Fruit fly (Drosophila melanogaster) whole organism, embryonic: ENCODE measurements around the gene sno.

ENCODE experiments used
- BtbVII ChIP-seq: fragments of 200-800 bp; sonication (Bioruptor generic); optimal IDR thresholded peaks from 3 replicates; lab custom pipeline; 2017; ENCODE audit warnings: missing biosample characterization, mild to moderate bottlenecking, missing genetic modification characterization
- CG10366 ChIP-seq: fragments of 200-800 bp; sonication (Bioruptor generic); IDR thresholded peaks from 2 replicates; pipeline ENCODE4 v1.3.6; 2022; ENCODE audit warnings: missing biosample characterization, missing genetic modification characterization
- CG10431 ChIP-seq: fragments of 200-800 bp; sonication (Bioruptor generic); optimal IDR thresholded peaks from 3 replicates; lab custom pipeline; 2018; ENCODE audit warnings: missing biosample characterization, mild to moderate bottlenecking, missing genetic modification characterization
- CG10979 ChIP-seq: fragments of 200-800 bp; sonication (Bioruptor generic); optimal IDR thresholded peaks from 2 replicates; lab custom pipeline; 2018; ENCODE audit warnings: missing biosample characterization, mild to moderate bottlenecking, missing genetic modification characterization, moderate library complexity
- CG12219 ChIP-seq: fragments of 200-800 bp; sonication (Bioruptor generic); optimal IDR thresholded peaks from 3 replicates; lab custom pipeline; 2018; ENCODE audit warnings: missing biosample characterization, mild to moderate bottlenecking, missing genetic modification characterization
- CG12659 ChIP-seq: fragments of 200-800 bp; sonication (Bioruptor generic); optimal IDR thresholded peaks from 3 replicates; lab custom pipeline; 2017; ENCODE audit warnings: mild to moderate bottlenecking, missing biosample characterization, missing genetic modification reagents, missing genetic modification characterization
- CG14965 ChIP-seq: fragments of 200-800 bp; sonication (Bioruptor generic); optimal IDR thresholded peaks from 2 replicates; lab custom pipeline; 2016; ENCODE audit warnings: missing biosample characterization, missing genetic modification characterization, borderline replicate concordance
- CG18262 ChIP-seq: fragments of 200-800 bp; optimal IDR thresholded peaks from 3 replicates; lab custom pipeline; 2019; ENCODE audit warnings: missing biosample characterization, mild to moderate bottlenecking, missing genetic modification characterization, moderate library complexity
- CG2129 ChIP-seq: fragments of 200-800 bp; sonication (Bioruptor generic); IDR thresholded peaks from 2 replicates; pipeline ENCODE4 v1.3.6; 2022; ENCODE audit warnings: missing biosample characterization, missing genetic modification characterization; ENCODE audit not compliant: partially characterized antibody
- CG30403 ChIP-seq: fragments of 200-800 bp; sonication (Bioruptor generic); optimal IDR thresholded peaks from 3 replicates; lab custom pipeline; 2016; ENCODE audit warnings: missing biosample characterization, missing genetic modification characterization
- CG30431 ChIP-seq: fragments of 200-800 bp; sonication (Bioruptor generic); optimal IDR thresholded peaks from 2 replicates; lab custom pipeline; 2017; ENCODE audit warnings: missing biosample characterization, missing genetic modification characterization
- CG32772 ChIP-seq: fragments of 200-800 bp; sonication (Bioruptor generic); IDR thresholded peaks from 2 replicates; pipeline ENCODE4 v1.3.6; 2022; ENCODE audit warnings: missing biosample characterization, missing genetic modification characterization
- CG34224 ChIP-seq: fragments of 200-800 bp; sonication (Bioruptor generic); IDR thresholded peaks from 3 replicates; pipeline ENCODE4 v1.3.6; 2022; ENCODE audit warnings: missing biosample characterization, missing genetic modification characterization; ENCODE audit not compliant: partially characterized antibody
- CG4282 ChIP-seq: fragments of 200-800 bp; sonication (Bioruptor generic); optimal IDR thresholded peaks from 2 replicates; lab custom pipeline; 2016; ENCODE audit warnings: missing biosample characterization, missing genetic modification characterization
- CG4707 ChIP-seq: fragments of 200-800 bp; sonication (Bioruptor generic); optimal IDR thresholded peaks from 2 replicates; lab custom pipeline; 2018; ENCODE audit warnings: missing biosample characterization, mild to moderate bottlenecking, missing genetic modification characterization, moderate library complexity
- CG7271 ChIP-seq: fragments of 200-800 bp; sonication (Bioruptor generic); optimal IDR thresholded peaks from 2 replicates; lab custom pipeline; 2018; ENCODE audit warnings: missing biosample characterization, mild to moderate bottlenecking, missing genetic modification characterization, moderate library complexity
- CTCF ChIP-seq: fragments of 200-800 bp; sonication (Bioruptor generic); optimal IDR thresholded peaks from 2 replicates; lab custom pipeline; 2017; ENCODE audit warnings: missing biosample characterization, mild to moderate bottlenecking, missing genetic modification characterization, moderate library complexity
- Dad ChIP-seq: fragments of 200-800 bp; sonication (Bioruptor generic); optimal IDR thresholded peaks from 3 replicates; lab custom pipeline; 2016; ENCODE audit warnings: missing biosample characterization, missing genetic modification characterization
- E2f2 ChIP-seq: fragments of 200-800 bp; sonication (Bioruptor generic); IDR thresholded peaks from 2 replicates; pipeline ENCODE4 v1.3.6; 2022; ENCODE audit warnings: missing biosample characterization, missing genetic modification characterization
- Elba2 ChIP-seq: fragments of 200-800 bp; sonication (Bioruptor generic); optimal IDR thresholded peaks from 3 replicates; lab custom pipeline; 2016; ENCODE audit warnings: missing biosample characterization, missing genetic modification characterization
- Ets65A ChIP-seq: fragments of 200-800 bp; sonication (Bioruptor generic); peaks from one replicate; lab custom pipeline; 2016; ENCODE audit warnings: missing biosample characterization, missing genetic modification characterization
- Med ChIP-seq: fragments of 200-800 bp; sonication (Bioruptor generic); peaks from one replicate; lab custom pipeline; 2016; ENCODE audit warnings: missing biosample characterization, missing genetic modification characterization, mild to moderate bottlenecking, inconsistent platforms, moderate library complexity
- Myb ChIP-seq: fragments of 200-800 bp; sonication (Bioruptor generic); optimal IDR thresholded peaks from 2 replicates; lab custom pipeline; 2016; ENCODE audit warnings: missing biosample characterization, missing genetic modification characterization
- Sox100B ChIP-seq: fragments of 200-800 bp; sonication (Bioruptor generic); optimal IDR thresholded peaks from 3 replicates; lab custom pipeline; 2018; ENCODE audit warnings: missing biosample characterization, mild to moderate bottlenecking, missing genetic modification characterization
- abd-A ChIP-seq: fragments of 200-800 bp; sonication (Bioruptor generic); optimal IDR thresholded peaks from 3 replicates; lab custom pipeline; 2019; ENCODE audit warnings: missing biosample characterization, mild to moderate bottlenecking, missing genetic modification characterization, moderate library complexity
- ac ChIP-seq: fragments of 200-800 bp; sonication (Bioruptor generic); optimal IDR thresholded peaks from 3 replicates; lab custom pipeline; 2017; ENCODE audit warnings: missing biosample characterization, mild to moderate bottlenecking, missing genetic modification characterization
- amos ChIP-seq: fragments of 200-800 bp; sonication (Bioruptor generic); IDR thresholded peaks from 2 replicates; pipeline ENCODE4 v1.3.6; 2022; ENCODE audit warnings: missing biosample characterization, missing genetic modification characterization; ENCODE audit not compliant: partially characterized antibody
- bab2 ChIP-seq: fragments of 200-800 bp; sonication (Bioruptor generic); optimal IDR thresholded peaks from 2 replicates; lab custom pipeline; 2016; ENCODE audit warnings: missing biosample characterization, missing genetic modification characterization
- btn ChIP-seq: fragments of 200-800 bp; sonication (Bioruptor generic); optimal IDR thresholded peaks from 2 replicates; lab custom pipeline; 2016; ENCODE audit warnings: missing biosample characterization, missing genetic modification characterization
- dmrt11E ChIP-seq: fragments of 200-800 bp; sonication (Bioruptor generic); optimal IDR thresholded peaks from 3 replicates; lab custom pipeline; 2018; ENCODE audit warnings: missing biosample characterization, mild to moderate bottlenecking, missing genetic modification characterization, moderate library complexity
- jigr1 ChIP-seq: fragments of 200-800 bp; sonication (Bioruptor generic); IDR thresholded peaks from 3 replicates; pipeline ENCODE4 v1.3.6; 2022; ENCODE audit warnings: missing biosample characterization, missing genetic modification characterization
- luna ChIP-seq: fragments of 200-800 bp; sonication (Bioruptor generic); optimal IDR thresholded peaks from 2 replicates; lab custom pipeline; 2016; ENCODE audit warnings: missing biosample characterization, missing genetic modification characterization
- onecut ChIP-seq: fragments of 200-800 bp; sonication (Bioruptor generic); IDR thresholded peaks from 2 replicates; pipeline ENCODE4 v1.3.6; 2022; ENCODE audit warnings: missing biosample characterization, missing genetic modification characterization
- prd ChIP-seq, 3 experiments: fragments of >200 bp in 2 of 3; fragments of 200-800 bp in 1 of 3; sonication (Bioruptor generic) in 1 of 3; optimal IDR thresholded peaks in 2 of 3; IDR thresholded peaks in 1 of 3; 2 replicates in 2 of 3; 3 replicates in 1 of 3; pipeline versions ENCODE4 v1.3.6 to Lab custom; 2017 to 2022; ENCODE audit warnings: missing biosample characterization in 1 of 3, missing genetic modification characterization in 1 of 3
- sd ChIP-seq: fragments of 200-800 bp; sonication (Bioruptor generic); optimal IDR thresholded peaks from 3 replicates; lab custom pipeline; 2018; ENCODE audit warnings: missing biosample characterization, mild to moderate bottlenecking, missing genetic modification characterization, moderate library complexity
- usp ChIP-seq: fragments of >200 bp; optimal IDR thresholded peaks from 2 replicates; lab custom pipeline; 2017; ENCODE audit warnings: missing biosample characterization, missing genetic modification characterization
- vfl ChIP-seq: fragments of 200-800 bp; sonication (Bioruptor generic); optimal IDR thresholded peaks from 2 replicates; lab custom pipeline; 2016; ENCODE audit warnings: missing biosample characterization, missing genetic modification characterization

sno gene

dm6 chrX:13208075-13208474 is 3.4 kb downstream of the sno start (continued):
- TF ChIP-seq CG12659 (GFP tag; lab: Kevin White, UChicago), result peak; percentile 21
- TF ChIP-seq Ets65A (GFP tag; lab: Kevin White, UChicago), result no peak
- TF ChIP-seq CG10366 (GFP tag; lab: Robert Waterston, UW), result no peak
- peak; percentile 10 for TF ChIP-seq dmrt11E
- TF ChIP-seq btn (GFP tag; lab: Kevin White, UChicago), result no peak
- TF ChIP-seq sd (tag; lab: Kevin White, UChicago), result no peak
- TF ChIP-seq CG18262 (tag; lab: Kevin White, UChicago), result peak; percentile 59
- no peak for TF ChIP-seq CG4707 (GFP tag; lab: Kevin White, UChicago)
- no peak for TF ChIP-seq usp (GFP tag; lab: Kevin White, UChicago)
- TF ChIP-seq BtbVII, result peak; percentile 36

dm6 chrX:13204718-13205117 is 6.8 kb downstream of the sno start:
- TF ChIP-seq CG30431 (GFP tag; lab: Kevin White, UChicago) (no peak), CG10979 (tag; lab: Kevin White, UChicago) (peak; percentile 80), CTCF (GFP tag; lab: Kevin White, UChicago) (peak; percentile 85), luna (GFP tag; lab: Kevin White, UChicago) (no peak), Dad (GFP tag; lab: Kevin White, UChicago) (no peak), vfl (GFP tag; lab: Kevin White, UChicago) (no peak), CG18262 (tag; lab: Kevin White, UChicago) (no peak), CG14965 (GFP tag; lab: Kevin White, UChicago) (peak; percentile 91), Med (GFP tag; lab: Kevin White, UChicago) (peak; percentile 27)

- TF ChIP-seq jigr1 (GFP tag; lab: Robert Waterston, UW) (no peak), CG12219 (no peak), prd (optimal IDR thresholded peaks at IDR 0.05; lab: Kevin White, UChicago) (no peak), prd (GFP tag; IDR thresholded peaks at IDR 0.05; lab: Robert Waterston, UW) (no peak), CG10431 (GFP tag; lab: Kevin White, UChicago) (no peak), CG30403 (GFP tag; lab: Kevin White, UChicago) (no peak), CG4282 (GFP tag; lab: Kevin White, UChicago) (no peak), Sox100B (GFP tag; lab: Kevin White, UChicago) (no peak), CG32772 (no peak), E2f2 (no peak), CG7271 (tag; lab: Kevin White, UChicago) (no peak), CG2129 (GFP tag; lab: Robert Waterston, UW) (no peak), Myb (no peak), ac (GFP tag; lab: Kevin White, UChicago) (no peak), onecut (GFP tag; lab: Robert Waterston, UW) (no peak), bab2 (GFP tag; lab: Kevin White, UChicago) (no peak), abd-A (tag; lab: Kevin White, UChicago) (no peak), amos (GFP tag; lab: Robert Waterston, UW) (no peak), Elba2 (no peak), CG34224 (GFP tag; lab: Robert Waterston, UW) (no peak)
- TF ChIP-seq, all 482 proteins: peak for 0
Measured at dm6 chrX:13202162-13202561, 9.3 kb downstream of the sno start, which contains the start of gene CG44437. Gene CG44437, minus strand, starts transcription at chrX:13202262.
